Worm (Caenorhabditis elegans) whole organism, L4/young adult: ENCODE results near the gene srh-269.

Source experiments
- W03F9.2 ChIP-seq: fragments of 150-350 bp; optimal IDR thresholded peaks from 2 replicates; lab custom pipeline; 2014; ENCODE audit warnings: missing biosample characterization, missing genetic modification characterization
- dao-5 ChIP-seq: sonication (generic microtip); optimal IDR thresholded peaks from 2 replicates; lab custom pipeline; 2016; ENCODE audit warnings: missing genotype, missing genetic modification characterization, moderate library complexity, missing compliant biosample characterization
- him-1 ChIP-seq: sonication (generic microtip); optimal IDR thresholded peaks from 2 replicates; lab custom pipeline; 2016; ENCODE audit warnings: missing genotype, missing genetic modification reagents, missing genetic modification characterization, missing compliant biosample characterization

DNA sequence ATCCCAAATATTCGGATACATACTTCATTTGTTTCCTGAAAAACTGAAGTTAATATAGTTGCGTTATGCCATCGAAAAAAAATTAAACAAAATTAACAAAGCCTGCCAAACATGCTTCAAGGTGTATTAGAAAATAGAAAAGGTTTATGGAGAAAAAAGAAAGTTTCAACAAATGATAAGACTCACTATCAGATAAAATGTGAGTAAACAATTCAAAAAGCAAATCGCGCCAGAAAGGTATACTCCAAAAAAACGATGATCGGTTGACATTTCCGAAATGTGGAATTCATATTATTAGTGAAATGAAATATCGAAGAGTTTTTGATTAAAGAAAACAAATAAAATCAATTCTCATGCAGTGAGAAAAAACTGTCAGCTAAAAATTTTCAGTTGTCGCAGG, 29.0 kb upstream of the srh-269 start, which contains the start of gene Y70C5A.3:
- TF ChIP-seq him-1 (tag; lab: Kevin White, UChicago) (no peak), W03F9.2 (tag; lab: Kevin White, UChicago) (no peak), dao-5 (tag; lab: Kevin White, UChicago) (no peak)
